Worm (Caenorhabditis elegans) whole organism, L1 larva: ENCODE data around the gene syf-3.

Source experiments
- ama-1 ChIP-seq: fragments of 150-350 bp; optimal IDR thresholded peaks from 2 replicates; lab custom pipeline; 2014
- lin-15B ChIP-seq: fragments of 150-350 bp; sonication (generic microtip); optimal IDR thresholded peaks from 3 replicates; lab custom pipeline; 2014; ENCODE audit warnings: missing biosample characterization, missing genetic modification characterization
- lsy-2 ChIP-seq, 2 experiments: fragments of 150-350 bp; optimal IDR thresholded peaks; 2 replicates each; lab custom pipeline; 2014; ENCODE audit warnings: missing biosample characterization in 2 of 2, missing genetic modification characterization in 2 of 2
- nhr-77 ChIP-seq: fragments of 150-350 bp; optimal IDR thresholded peaks from 2 replicates; lab custom pipeline; 2014; ENCODE audit warnings: missing biosample characterization, missing genetic modification characterization
- rnt-1 ChIP-seq: sonication (generic microtip); optimal IDR thresholded peaks from 2 replicates; lab custom pipeline; 2016; ENCODE audit warnings: mild to moderate bottlenecking, missing genetic modification characterization, moderate library complexity, missing compliant biosample characterization
- skn-1 ChIP-seq: fragments of 150-350 bp; optimal IDR thresholded peaks from 2 replicates; lab custom pipeline; 2014; ENCODE audit warnings: missing biosample characterization, missing genetic modification characterization
- snpc-4 ChIP-seq: fragments of 150-350 bp; optimal IDR thresholded peaks from 2 replicates; lab custom pipeline; 2014; ENCODE audit warnings: missing biosample characterization, missing genetic modification characterization
- sptf-1 ChIP-seq: fragments of 150-350 bp; optimal IDR thresholded peaks from 2 replicates; lab custom pipeline; 2014; ENCODE audit warnings: missing biosample characterization, missing genetic modification characterization

- TF ChIP-seq nhr-77 (no peak), sptf-1 (tag; lab: Kevin White, UChicago) (no peak), ama-1 (no peak), skn-1 (no peak), lin-15B (tag; lab: Kevin White, UChicago) (no peak), lsy-2 (tag; optimal IDR thresholded peaks at IDR 0.05; lab: Kevin White, UChicago) (no peak), rnt-1 (tag; lab: Kevin White, UChicago) (no peak), snpc-4 (tag; lab: Kevin White, UChicago) (no peak)
These were observed 19.9 kb upstream of the syf-3 start, which contains the start of gene C04E6.12 for ce11 chrV:5919887-5920286.
